Worm (Caenorhabditis elegans) whole organism, midembryonic: ENCODE measurements around the gene F48C5.2.

Experiments used
- klf-2 ChIP-seq: fragments of 200-800 bp; sonication (Bioruptor generic); conservative IDR thresholded peaks from 2 replicates; pipeline ENCODE4 v1.3.6; 2022; ENCODE audit warnings: missing genetic modification reagents, missing genetic modification characterization, missing compliant biosample characterization
- tab-1 ChIP-seq: fragments of 200-800 bp; sonication (Bioruptor generic); IDR thresholded peaks from 2 replicates; pipeline ENCODE4 v1.3.6; 2022; ENCODE audit warnings: missing genetic modification characterization, missing compliant biosample characterization

DNA sequence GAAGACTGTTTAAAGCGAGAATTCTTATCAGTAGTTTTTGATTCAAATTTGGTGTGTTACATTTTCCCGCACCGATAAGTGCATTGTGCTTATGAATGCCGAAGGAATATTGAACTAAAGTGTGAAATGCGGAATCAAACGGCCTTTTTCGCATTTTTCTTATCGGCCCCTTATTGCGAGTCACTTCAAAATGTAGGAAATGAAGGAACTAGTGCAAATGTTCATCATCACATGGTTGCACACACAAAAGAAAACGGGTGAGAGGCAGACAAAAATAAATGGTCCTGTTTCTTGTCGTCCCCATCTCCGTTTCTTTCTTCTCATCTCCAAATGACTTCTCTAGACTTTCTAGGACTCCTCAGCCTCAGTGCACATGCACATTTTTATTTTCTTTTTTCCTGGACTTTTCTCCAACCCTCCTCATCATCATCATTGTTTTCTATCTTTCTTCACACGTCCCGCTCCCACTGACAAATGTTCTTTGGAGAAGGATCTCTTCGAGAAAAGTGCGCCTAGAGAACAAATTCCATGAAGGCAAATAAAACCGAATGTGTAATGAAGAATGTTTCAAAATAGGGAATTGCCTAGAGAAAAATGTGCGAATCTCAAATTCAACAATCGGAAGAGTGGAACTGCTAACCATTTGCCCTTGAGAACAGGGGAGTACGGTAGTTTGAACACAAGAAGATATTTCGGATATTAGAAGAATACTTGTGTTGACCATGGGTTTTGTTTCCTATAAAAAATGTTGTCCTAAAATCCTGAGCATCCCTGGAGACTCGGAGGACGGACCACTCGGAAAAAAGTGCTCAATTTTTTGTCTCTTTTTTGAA is 10.4 kb upstream of the F48C5.2 start:
- TF ChIP-seq tab-1 (GFP tag; lab: Robert Waterston, UW) (no peak), klf-2 (GFP tag; lab: Robert Waterston, UW) (no peak)
